Worm (Caenorhabditis elegans): Measurements from ENCODE around the gene F35A5.5.

Gene F35A5.5

ce11 chrX:3839172-3839571 is 43.6 kb upstream of the F35A5.5 start (continued):
- TF ChIP-seq ZK546.5 (tag; optimal IDR thresholded peaks at IDR 0.05): no peak
- no peak for TF ChIP-seq Y5F2A.4 (GFP tag; optimal IDR thresholded peaks at IDR 0.05)
- TF ChIP-seq ceh-32 (tag; optimal IDR thresholded peaks at IDR 0.05; ENCODE audit: poor library complexity): no peak
- no peak for TF ChIP-seq zip-11 (GFP tag; IDR thresholded peaks at IDR 0.05)
- no peak for TF ChIP-seq zip-2 (tag; optimal IDR thresholded peaks at IDR 0.05)
- no peak for TF ChIP-seq nhr-41 (GFP tag; IDR thresholded peaks at IDR 0.05)
- TF ChIP-seq tag-97 (GFP tag; IDR thresholded peaks at IDR 0.05): no peak
- TF ChIP-seq daf-12 (tag; optimal IDR thresholded peaks at IDR 0.05): no peak
- no peak for TF ChIP-seq hif-1 (tag; optimal IDR thresholded peaks at IDR 0.05)
- no peak for TF ChIP-seq egl-27 (tag; optimal IDR thresholded peaks at IDR 0.05)
- TF ChIP-seq ZK337.2 (GFP tag; IDR thresholded peaks at IDR 0.05): no peak
- TF ChIP-seq hmg-1.1 (GFP tag; IDR thresholded peaks at IDR 0.05): peak; percentile 21; the same call in 1 of the 2 replicates
- no peak for TF ChIP-seq F49E8.2 (tag; optimal IDR thresholded peaks at IDR 0.05; ENCODE audit: borderline replicate concordance)
- TF ChIP-seq T20F7.1 (GFP tag; optimal IDR thresholded peaks at IDR 0.05): peak; percentile 8
- TF ChIP-seq nhr-11 (tag; optimal IDR thresholded peaks at IDR 0.05): peak; percentile 91
- TF ChIP-seq lin-39 (tag; optimal IDR thresholded peaks at IDR 0.05): no peak
- TF ChIP-seq egl-43 (GFP tag; IDR thresholded peaks at IDR 0.05): no peak
- peak; percentile 29 for TF ChIP-seq nhr-28 (tag; optimal IDR thresholded peaks at IDR 0.05)
- TF ChIP-seq F44E2.7 (GFP tag; IDR thresholded peaks at IDR 0.05): no peak
- TF ChIP-seq saeg-2 (GFP tag; IDR thresholded peaks at IDR 0.05): no peak
- TF ChIP-seq ces-1 (GFP tag; optimal IDR thresholded peaks at IDR 0.05): no peak
- TF ChIP-seq spr-1 (tag; optimal IDR thresholded peaks at IDR 0.05): no peak
- TF ChIP-seq mdt-29 (GFP tag; IDR thresholded peaks at IDR 0.05): no peak
- TF ChIP-seq vab-7 (GFP tag; IDR thresholded peaks at IDR 0.05): no peak
- no peak for TF ChIP-seq dpl-1 (GFP tag; optimal IDR thresholded peaks at IDR 0.05)
- no peak for TF ChIP-seq lir-3 (tag; optimal IDR thresholded peaks at IDR 0.05)
- TF ChIP-seq aha-1 (tag): peak; percentile 45
- peak in 1 of 2 experiments; percentile 100 for TF ChIP-seq unc-62 (GFP tag; optimal IDR thresholded peaks at IDR 0.05 in 1 of 2)
- no peak for TF ChIP-seq unc-62 (tag; optimal IDR thresholded peaks at IDR 0.05)
- TF ChIP-seq ama-1 (optimal IDR thresholded peaks at IDR 0.05): no peak
- TF ChIP-seq nhr-102 (tag; optimal IDR thresholded peaks at IDR 0.05): no peak
- TF ChIP-seq ctbp-1 (GFP tag; IDR thresholded peaks at IDR 0.05): 0 out of 2 replicates have a peak, but pooled peaks have one; percentile 15
- no peak for TF ChIP-seq D1046.2 (GFP tag; IDR thresholded peaks at IDR 0.05)
- no peak for TF ChIP-seq madf-5 (GFP tag; IDR thresholded peaks at IDR 0.05)
- TF ChIP-seq php-3 (GFP tag; IDR thresholded peaks at IDR 0.05): no peak
- TF ChIP-seq ztf-11 (tag; optimal IDR thresholded peaks at IDR 0.05): no peak
- peak in 1 of 2 experiments; percentile 36 for TF ChIP-seq lsy-2 (tag; optimal IDR thresholded peaks at IDR 0.05)
- no peak for TF ChIP-seq nhr-6 (tag; optimal IDR thresholded peaks at IDR 0.05)
- TF ChIP-seq gei-8 (GFP tag; optimal IDR thresholded peaks at IDR 0.05): no peak
- no peak for TF ChIP-seq daf-8 (GFP tag; IDR thresholded peaks at IDR 0.05)
- TF ChIP-seq nhr-42 (GFP tag; IDR thresholded peaks at IDR 0.05): no peak
- TF ChIP-seq ceh-62 (tag; optimal IDR thresholded peaks at IDR 0.05): no peak
- TF ChIP-seq aly-2 (tag; optimal IDR thresholded peaks at IDR 0.05): no peak
- no peak for TF ChIP-seq fos-1 (tag; optimal IDR thresholded peaks at IDR 0.05)
- TF ChIP-seq lin-29 (GFP tag; IDR thresholded peaks at IDR 0.05): no peak
- peak; percentile 73 for TF ChIP-seq hlh-11 (tag; optimal IDR thresholded peaks at IDR 0.05)
- no peak for TF ChIP-seq unc-39 (tag; optimal IDR thresholded peaks at IDR 0.05)
- no peak for TF ChIP-seq unc-130 (GFP tag; optimal IDR thresholded peaks at IDR 0.05)
- TF ChIP-seq dmd-6 (GFP tag; IDR thresholded peaks at IDR 0.05): no peak; the same call in 1 of the 2 replicates
- TF ChIP-seq hlh-30 (tag; optimal IDR thresholded peaks at IDR 0.05; ENCODE audit: insufficient read depth): peak; percentile 18
- TF ChIP-seq cey-2 (tag; optimal IDR thresholded peaks at IDR 0.05; ENCODE audit: borderline replicate concordance, insufficient read depth): no peak
- no peak for TF ChIP-seq ceh-28 (tag; optimal IDR thresholded peaks at IDR 0.05)
- no peak for TF ChIP-seq T26A8.4 (GFP tag; IDR thresholded peaks at IDR 0.05)
